Worm (Caenorhabditis elegans): Measurements from ENCODE around the gene srh-68.

ce11 chrII:12530958-12531357 is 23.8 kb downstream of the srh-68 start, which contains the start of gene srx-120:
- TF ChIP-seq ama-1 (optimal IDR thresholded peaks at IDR 0.05) = no peak
- no peak for TF ChIP-seq R02D3.7 (tag; optimal IDR thresholded peaks at IDR 0.05)
- TF ChIP-seq Y5F2A.4 (GFP tag; optimal IDR thresholded peaks at IDR 0.05) = no peak
- TF ChIP-seq aha-1 (tag) = no peak
- no peak for TF ChIP-seq daf-16 (GFP tag; optimal IDR thresholded peaks at IDR 0.05)
- TF ChIP-seq daf-16 (tag; optimal IDR thresholded peaks at IDR 0.05) = no peak
